Worm (Caenorhabditis elegans): Measurements from ENCODE around the gene C06G3.8.
A peak's percentile ranks its signal among the peaks of the same experiment; 100 is the strongest.

The C06G3.8 gene

ce11 chrIV:7044552-7045139 lies 12.3 kb upstream of the C06G3.8 start, which contains the start of gene tin-9.1 (continued):
- TF ChIP-seq nhr-237 (tag; optimal IDR thresholded peaks at IDR 0.05) (no peak), nhr-76 (tag; optimal IDR thresholded peaks at IDR 0.05) (no peak), egl-43 (GFP tag; IDR thresholded peaks at IDR 0.05) (no peak), snpc-4 (tag; optimal IDR thresholded peaks at IDR 0.05) (no peak), snpc-1.2 (GFP tag; IDR thresholded peaks at IDR 0.05) (peak; percentile 53; the same call in 1 of the 2 replicates), zfp-2 (tag; optimal IDR thresholded peaks at IDR 0.05) (no peak), mes-2 (tag; optimal IDR thresholded peaks at IDR 0.05; ENCODE audit: poor library complexity, severe bottlenecking) (peak; percentile 88), hlh-30 (tag; optimal IDR thresholded peaks at IDR 0.05; ENCODE audit: insufficient read depth) (peak; percentile 66), mdt-29 (GFP tag; IDR thresholded peaks at IDR 0.05) (no peak), daf-12 (tag; optimal IDR thresholded peaks at IDR 0.05) (no peak), dmd-6 (GFP tag; IDR thresholded peaks at IDR 0.05) (peak; percentile 58), T26A8.4 (GFP tag; IDR thresholded peaks at IDR 0.05) (peak; percentile 28; the same call in 1 of the 2 replicates), pqm-1 (tag; optimal IDR thresholded peaks at IDR 0.05) (no peak), madf-9 (GFP tag; conservative IDR thresholded peaks at IDR 0.05) (no peak), nhr-28 (tag; optimal IDR thresholded peaks at IDR 0.05) (peak; percentile 37), duxl-1 (tag; optimal IDR thresholded peaks at IDR 0.05; ENCODE audit: poor library complexity) (no peak), Y105C5A.15 (GFP tag; IDR thresholded peaks at IDR 0.05) (no peak), lin-38 (GFP tag; IDR thresholded peaks at IDR 0.05) (peak; percentile 72), hmg-1.1 (GFP tag; IDR thresholded peaks at IDR 0.05) (no peak; the same call in 1 of the 2 replicates), nhr-42 (GFP tag; IDR thresholded peaks at IDR 0.05) (no peak), lin-39 (tag; optimal IDR thresholded peaks at IDR 0.05) (no peak), D1046.2 (GFP tag; IDR thresholded peaks at IDR 0.05) (no peak), ama-1 (optimal IDR thresholded peaks at IDR 0.05) (no peak), cey-2 (tag; optimal IDR thresholded peaks at IDR 0.05; ENCODE audit: borderline replicate concordance, insufficient read depth) (no peak), Y48G9A.11 (GFP tag; IDR thresholded peaks at IDR 0.05) (no peak), nhr-6 (tag; optimal IDR thresholded peaks at IDR 0.05) (peak; percentile 53), dve-1 (tag; optimal IDR thresholded peaks at IDR 0.05; ENCODE audit: insufficient read depth) (peak; percentile 74), nhr-11 (tag; optimal IDR thresholded peaks at IDR 0.05) (no peak), daf-19 (GFP tag; conservative IDR thresholded peaks at IDR 0.05) (no peak), hlh-11 (tag; optimal IDR thresholded peaks at IDR 0.05) (peak; percentile 56), Y5F2A.4 (GFP tag; optimal IDR thresholded peaks at IDR 0.05) (no peak), unc-62 (GFP tag; optimal IDR thresholded peaks at IDR 0.05 in 1 of 2) (no peak), unc-62 (tag; optimal IDR thresholded peaks at IDR 0.05) (no peak), F44E2.7 (GFP tag; IDR thresholded peaks at IDR 0.05) (no peak), tag-97 (GFP tag; IDR thresholded peaks at IDR 0.05) (no peak), aha-1 (tag) (peak; percentile 35)

- TF ChIP-seq Y5F2A.4 (GFP tag; optimal IDR thresholded peaks at IDR 0.05), result peak; percentile 19
- peak; percentile 78 for TF ChIP-seq nhr-111 (GFP tag; optimal IDR thresholded peaks at IDR 0.05)
- TF ChIP-seq F49E8.2 (tag; optimal IDR thresholded peaks at IDR 0.05; ENCODE audit: borderline replicate concordance), result peak; percentile 87
- no peak for TF ChIP-seq ceh-62 (tag; optimal IDR thresholded peaks at IDR 0.05)
- no peak for TF ChIP-seq snpc-4 (tag; optimal IDR thresholded peaks at IDR 0.05)
- TF ChIP-seq arid-1 (GFP tag; conservative IDR thresholded peaks at IDR 0.05), result peak; percentile 45; the same call in 1 of the 2 replicates
- TF ChIP-seq mes-2 (tag; optimal IDR thresholded peaks at IDR 0.05; ENCODE audit: poor library complexity, severe bottlenecking), result no peak
- 0 out of 2 replicates have a peak, but pooled peaks have one; percentile 13 for TF ChIP-seq zfp-3 (GFP tag; conservative IDR thresholded peaks at IDR 0.05)
- TF ChIP-seq dve-1 (tag; optimal IDR thresholded peaks at IDR 0.05; ENCODE audit: insufficient read depth), result no peak
- TF ChIP-seq zag-1 (tag; optimal IDR thresholded peaks at IDR 0.05), result no peak
- peak; percentile 63 for TF ChIP-seq lin-38 (GFP tag; IDR thresholded peaks at IDR 0.05)
- no peak for TF ChIP-seq Y48G9A.11 (GFP tag; IDR thresholded peaks at IDR 0.05)
- no peak; the same call in 1 of the 2 replicates for TF ChIP-seq pha-4 (GFP tag; IDR thresholded peaks at IDR 0.05)
- TF ChIP-seq pha-4 (tag; optimal IDR thresholded peaks at IDR 0.05), result no peak
- peak; percentile 78 for TF ChIP-seq snpc-1.2 (GFP tag; IDR thresholded peaks at IDR 0.05)
- TF ChIP-seq madf-5 (GFP tag; IDR thresholded peaks at IDR 0.05), result peak in 1 of 2 experiments; percentile 68; a peak in 1 of 4 replicates
- TF ChIP-seq nhr-76 (tag; optimal IDR thresholded peaks at IDR 0.05), result no peak
- TF ChIP-seq dmd-8 (GFP tag; IDR thresholded peaks at IDR 0.05), result no peak
- TF ChIP-seq aha-1 (tag), result peak; percentile 0
- no peak for TF ChIP-seq zip-2 (tag; optimal IDR thresholded peaks at IDR 0.05)
Measured at ce11 chrIV:7043430-7043829, 11.1 kb upstream of the C06G3.8 start.
